Worm (Caenorhabditis elegans) whole organism, L4 larva: ENCODE results near the gene Y49F6A.12.

Experiments used
- hlh-30 ChIP-seq: sonication (generic microtip); optimal IDR thresholded peaks from 2 replicates; lab custom pipeline; 2017; ENCODE audit warnings: antibody characterized with exemption, mild to moderate bottlenecking, missing genetic modification characterization, missing compliant biosample characterization; ENCODE audit not compliant: insufficient read depth
- lin-13 ChIP-seq: fragments of 150-350 bp; optimal IDR thresholded peaks from 2 replicates; lab custom pipeline; 2014; ENCODE audit warnings: missing biosample characterization, missing genetic modification reagents, missing genetic modification characterization
- madf-5 ChIP-seq, 2 experiments: fragments of 200-800 bp; sonication (Bioruptor generic); IDR thresholded peaks; 2 replicates each; pipeline ENCODE4 v1.3.6; 2022; ENCODE audit warnings: missing compliant biosample characterization in 2 of 2, missing genetic modification characterization in 2 of 2
- mdt-29 ChIP-seq: fragments of 200-800 bp; sonication (Bioruptor generic); IDR thresholded peaks from 2 replicates; pipeline ENCODE4 v1.3.6; 2022; ENCODE audit warnings: missing genetic modification reagents, missing genetic modification characterization, missing compliant biosample characterization
- ztf-11 ChIP-seq: fragments of 150-350 bp; optimal IDR thresholded peaks from 2 replicates; lab custom pipeline; 2014; ENCODE audit warnings: missing biosample characterization, missing genetic modification characterization

ce11 chrII:3567066-3567465 is 28.4 kb upstream of the Y49F6A.12 start:
- TF ChIP-seq madf-5 (GFP tag; IDR thresholded peaks at IDR 0.05; lab: Robert Waterston, UW): no peak
- TF ChIP-seq lin-13: no peak
- TF ChIP-seq mdt-29 (GFP tag; lab: Robert Waterston, UW): no peak
- TF ChIP-seq hlh-30: no peak
- TF ChIP-seq ztf-11 (tag; lab: Kevin White, UChicago): no peak
